Fruit fly (Drosophila melanogaster) whole organism, embryonic: ENCODE measurements around the gene Chd1.
A peak's percentile ranks its signal among the peaks of the same experiment; 100 is the strongest.

Experiments used
- Antp ChIP-seq: fragments of 200-800 bp; sonication (Bioruptor generic); optimal IDR thresholded peaks from 3 replicates; lab custom pipeline; 2016; ENCODE audit warnings: missing biosample characterization, missing genetic modification characterization
- Bdp1 ChIP-seq: fragments of 200-800 bp; sonication (Bioruptor generic); optimal IDR thresholded peaks from 3 replicates; lab custom pipeline; 2016; ENCODE audit warnings: missing biosample characterization, missing genetic modification characterization
- CG10959 ChIP-seq: fragments of 200-800 bp; sonication (Bioruptor generic); IDR thresholded peaks from 2 replicates; pipeline ENCODE4 v1.3.6; 2022; ENCODE audit warnings: missing biosample characterization, missing genetic modification characterization
- CG11247 ChIP-seq: fragments of 200-800 bp; sonication (Bioruptor generic); IDR thresholded peaks from 2 replicates; pipeline ENCODE4 v1.3.6; 2022; ENCODE audit warnings: missing biosample characterization, missing genetic modification characterization
- CG11504 ChIP-seq: fragments of 200-800 bp; sonication (Bioruptor generic); optimal IDR thresholded peaks from 3 replicates; lab custom pipeline; 2019; ENCODE audit warnings: missing biosample characterization, mild to moderate bottlenecking, missing genetic modification characterization, moderate library complexity
- CG12071 ChIP-seq: fragments of 200-800 bp; sonication (Bioruptor generic); optimal IDR thresholded peaks from 3 replicates; lab custom pipeline; 2018; ENCODE audit warnings: missing biosample characterization, mild to moderate bottlenecking, missing genetic modification characterization
- CG12104 ChIP-seq: fragments of 200-800 bp; sonication (Bioruptor generic); optimal IDR thresholded peaks from 3 replicates; lab custom pipeline; 2016; ENCODE audit warnings: missing biosample characterization, missing genetic modification characterization
- CG12744 ChIP-seq: fragments of 200-800 bp; sonication (Bioruptor generic); optimal IDR thresholded peaks from 2 replicates; lab custom pipeline; 2016; ENCODE audit warnings: missing biosample characterization, missing genetic modification characterization
- CG14710 ChIP-seq: fragments of 200-800 bp; sonication (Bioruptor generic); optimal IDR thresholded peaks from 3 replicates; lab custom pipeline; 2019; ENCODE audit warnings: missing biosample characterization, mild to moderate bottlenecking, missing genetic modification characterization, moderate library complexity
- CG17186 ChIP-seq: fragments of 200-800 bp; sonication (Bioruptor generic); optimal IDR thresholded peaks from 3 replicates; lab custom pipeline; 2017; ENCODE audit warnings: missing biosample characterization, missing genetic modification reagents, missing genetic modification characterization
- CG18262 ChIP-seq: fragments of 200-800 bp; optimal IDR thresholded peaks from 3 replicates; lab custom pipeline; 2019; ENCODE audit warnings: missing biosample characterization, mild to moderate bottlenecking, missing genetic modification characterization, moderate library complexity
- CG18599 ChIP-seq: fragments of 200-800 bp; sonication (Bioruptor generic); optimal IDR thresholded peaks from 3 replicates; lab custom pipeline; 2017; ENCODE audit warnings: missing biosample characterization, missing genetic modification characterization, mild to moderate bottlenecking, moderate library complexity, missing genetic modification reagents
- CG18619 ChIP-seq: fragments of 200-800 bp; sonication (Bioruptor generic); optimal IDR thresholded peaks from 3 replicates; lab custom pipeline; 2017; ENCODE audit warnings: missing biosample characterization, mild to moderate bottlenecking, missing genetic modification characterization
- CG30020 ChIP-seq: fragments of 200-800 bp; optimal IDR thresholded peaks from 2 replicates; lab custom pipeline; 2019; ENCODE audit warnings: missing biosample characterization, mild to moderate bottlenecking, missing genetic modification characterization, moderate library complexity
- CG30431 ChIP-seq: fragments of 200-800 bp; sonication (Bioruptor generic); optimal IDR thresholded peaks from 2 replicates; lab custom pipeline; 2017; ENCODE audit warnings: missing biosample characterization, missing genetic modification characterization
- CG6689 ChIP-seq: fragments of 200-800 bp; sonication (Bioruptor generic); IDR thresholded peaks from 2 replicates; pipeline ENCODE4 v1.3.6; 2022; ENCODE audit warnings: missing biosample characterization, missing genetic modification characterization
- CG7745 ChIP-seq: fragments of 200-800 bp; sonication (Bioruptor generic); optimal IDR thresholded peaks from 2 replicates; lab custom pipeline; 2018; ENCODE audit warnings: missing biosample characterization, mild to moderate bottlenecking, missing genetic modification characterization, moderate library complexity
- CG7928 ChIP-seq: fragments of 200-800 bp; sonication (Bioruptor generic); optimal IDR thresholded peaks from 2 replicates; lab custom pipeline; 2017; ENCODE audit warnings: missing biosample characterization, mild to moderate bottlenecking, missing genetic modification characterization
- CG9215 ChIP-seq: fragments of 200-800 bp; sonication (Bioruptor generic); IDR thresholded peaks from 2 replicates; pipeline ENCODE4 v1.3.6; 2022; ENCODE audit warnings: missing biosample characterization, missing genetic modification characterization
- CG9932 ChIP-seq: fragments of 200-800 bp; sonication (Bioruptor generic); IDR thresholded peaks from 2 replicates; pipeline ENCODE4 v1.3.6; 2022; ENCODE audit warnings: missing biosample characterization, missing genetic modification characterization
- CkIIα-i1 ChIP-seq: fragments of 200-800 bp; sonication (Bioruptor generic); IDR thresholded peaks from 2 replicates; pipeline ENCODE4 v1.3.6; 2022; ENCODE audit warnings: missing biosample characterization, missing genetic modification characterization
- CoRest ChIP-seq: fragments of 200-800 bp; sonication (Bioruptor generic); optimal IDR thresholded peaks from 3 replicates; lab custom pipeline; 2018; ENCODE audit warnings: missing biosample characterization, mild to moderate bottlenecking, missing genetic modification characterization, moderate library complexity
- Dad ChIP-seq: fragments of 200-800 bp; sonication (Bioruptor generic); optimal IDR thresholded peaks from 3 replicates; lab custom pipeline; 2016; ENCODE audit warnings: missing biosample characterization, missing genetic modification characterization
- HHEX ChIP-seq: fragments of 200-800 bp; sonication (Bioruptor generic); optimal IDR thresholded peaks from 3 replicates; lab custom pipeline; 2017; ENCODE audit warnings: missing biosample characterization, mild to moderate bottlenecking, missing genetic modification characterization, missing genetic modification reagents
- Hr39 ChIP-seq: fragments of >200 bp; optimal IDR thresholded peaks from 2 replicates; lab custom pipeline; 2017
- MESR4 ChIP-seq: fragments of 200-800 bp; sonication (Bioruptor generic); optimal IDR thresholded peaks from 2 replicates; lab custom pipeline; 2018; ENCODE audit warnings: missing biosample characterization, mild to moderate bottlenecking, missing genetic modification characterization, moderate library complexity
- MTF-1 ChIP-seq: fragments of 200-800 bp; sonication (Bioruptor generic); optimal IDR thresholded peaks from 2 replicates; lab custom pipeline; 2018; ENCODE audit warnings: missing biosample characterization, mild to moderate bottlenecking, missing genetic modification characterization, borderline replicate concordance
- Mes4 ChIP-seq: fragments of 200-800 bp; sonication (Bioruptor generic); optimal IDR thresholded peaks from 2 replicates; lab custom pipeline; 2016; ENCODE audit warnings: missing biosample characterization, missing genetic modification characterization
- NC2β ChIP-seq: fragments of 200-800 bp; sonication (Bioruptor generic); optimal IDR thresholded peaks from 2 replicates; lab custom pipeline; 2016; ENCODE audit warnings: missing biosample characterization, missing genetic modification characterization
- Neu2 ChIP-seq: fragments of 200-800 bp; sonication (Bioruptor generic); optimal IDR thresholded peaks from 3 replicates; lab custom pipeline; 2016; ENCODE audit warnings: missing biosample characterization, missing genetic modification characterization, borderline replicate concordance
- PHDP ChIP-seq: fragments of 200-800 bp; sonication (Bioruptor generic); optimal IDR thresholded peaks from 3 replicates; lab custom pipeline; 2018; ENCODE audit warnings: missing biosample characterization, mild to moderate bottlenecking, missing genetic modification characterization, moderate library complexity
- Six4 ChIP-seq: fragments of 200-800 bp; sonication (Bioruptor generic); optimal IDR thresholded peaks from 2 replicates; lab custom pipeline; 2016; ENCODE audit warnings: missing biosample characterization, missing genetic modification characterization
- Sox102F ChIP-seq: fragments of 200-800 bp; sonication (Bioruptor generic); optimal IDR thresholded peaks from 2 replicates; lab custom pipeline; 2018; ENCODE audit warnings: missing biosample characterization, mild to moderate bottlenecking, missing genetic modification characterization, moderate library complexity
- ara ChIP-seq: fragments of 200-800 bp; sonication (Bioruptor generic); IDR thresholded peaks from 2 replicates; pipeline ENCODE4 v1.3.6; 2022; ENCODE audit warnings: missing biosample characterization, missing genetic modification characterization
- bbx ChIP-seq: fragments of 200-800 bp; sonication (Bioruptor generic); IDR thresholded peaks from 2 replicates; pipeline ENCODE4 v1.3.6; 2022; ENCODE audit warnings: missing biosample characterization, missing genetic modification characterization; ENCODE audit not compliant: partially characterized antibody
- btn ChIP-seq: fragments of 200-800 bp; sonication (Bioruptor generic); optimal IDR thresholded peaks from 2 replicates; lab custom pipeline; 2016; ENCODE audit warnings: missing biosample characterization, missing genetic modification characterization
- cas ChIP-seq: fragments of 200-800 bp; sonication (Bioruptor generic); IDR thresholded peaks from 2 replicates; pipeline ENCODE4 v1.3.6; 2022; ENCODE audit warnings: missing biosample characterization, missing genetic modification characterization
- chif ChIP-seq, 2 experiments: fragments of 200-800 bp; sonication (Bioruptor generic); optimal IDR thresholded peaks; 3 replicates each; lab custom pipeline; 2016; ENCODE audit warnings: missing biosample characterization in 2 of 2, missing genetic modification characterization in 2 of 2
- disco-r ChIP-seq: fragments of 200-800 bp; sonication (Bioruptor generic); optimal IDR thresholded peaks from 2 replicates; lab custom pipeline; 2016; ENCODE audit warnings: missing biosample characterization, missing genetic modification characterization
- en ChIP-seq: fragments of 200-800 bp; sonication (Bioruptor generic); optimal IDR thresholded peaks from 2 replicates; lab custom pipeline; 2016; ENCODE audit warnings: missing biosample characterization, missing genetic modification characterization
- ham ChIP-seq: fragments of 200-800 bp; sonication (Bioruptor generic); IDR thresholded peaks from 2 replicates; pipeline ENCODE4 v1.3.6; 2022; ENCODE audit warnings: missing biosample characterization, missing genetic modification characterization
- lbe ChIP-seq: fragments of 200-800 bp; sonication (Bioruptor generic); optimal IDR thresholded peaks from 2 replicates; lab custom pipeline; 2016; ENCODE audit warnings: missing biosample characterization, mild to moderate bottlenecking, missing genetic modification characterization
- nmo ChIP-seq: fragments of 200-800 bp; sonication (Bioruptor generic); optimal IDR thresholded peaks from 2 replicates; lab custom pipeline; 2018; ENCODE audit warnings: missing biosample characterization, mild to moderate bottlenecking, missing genetic modification characterization, moderate library complexity
- phol ChIP-seq: fragments of 200-800 bp; sonication (Bioruptor generic); optimal IDR thresholded peaks from 3 replicates; lab custom pipeline; 2018; ENCODE audit warnings: missing biosample characterization, mild to moderate bottlenecking, missing genetic modification characterization, moderate library complexity
- repo ChIP-seq: fragments of 200-800 bp; sonication (Bioruptor generic); optimal IDR thresholded peaks from 2 replicates; lab custom pipeline; 2016; ENCODE audit warnings: missing biosample characterization, missing genetic modification characterization
- schlank ChIP-seq: fragments of 200-800 bp; sonication (Bioruptor generic); optimal IDR thresholded peaks from 2 replicates; lab custom pipeline; 2018; ENCODE audit warnings: missing biosample characterization, mild to moderate bottlenecking, missing genetic modification characterization
- sd ChIP-seq: fragments of 200-800 bp; sonication (Bioruptor generic); optimal IDR thresholded peaks from 3 replicates; lab custom pipeline; 2018; ENCODE audit warnings: missing biosample characterization, mild to moderate bottlenecking, missing genetic modification characterization, moderate library complexity
- sens-2 ChIP-seq: fragments of 200-800 bp; sonication (Bioruptor generic); IDR thresholded peaks from 2 replicates; pipeline ENCODE4 v1.3.6; 2022; ENCODE audit warnings: missing biosample characterization, missing genetic modification characterization
- sqz ChIP-seq: fragments of 200-800 bp; sonication (Bioruptor generic); optimal IDR thresholded peaks from 3 replicates; lab custom pipeline; 2018; ENCODE audit warnings: missing biosample characterization, mild to moderate bottlenecking, missing genetic modification characterization
- tap ChIP-seq: fragments of 200-800 bp; optimal IDR thresholded peaks from 3 replicates; lab custom pipeline; 2019; ENCODE audit warnings: missing biosample characterization, mild to moderate bottlenecking, missing genetic modification characterization, moderate library complexity
- unc-4 ChIP-seq: fragments of 200-800 bp; sonication (Bioruptor generic); IDR thresholded peaks from 2 replicates; pipeline ENCODE4 v1.3.6; 2022; ENCODE audit warnings: missing biosample characterization, missing genetic modification characterization; ENCODE audit not compliant: partially characterized antibody
- vnd ChIP-seq: fragments of 200-800 bp; sonication (Bioruptor generic); IDR thresholded peaks from 3 replicates; pipeline ENCODE4 v1.3.6; 2022; ENCODE audit warnings: missing biosample characterization, missing genetic modification characterization; ENCODE audit not compliant: partially characterized antibody

Chd1 gene

dm6 chr2L:2999113-2999512 is 11.6 kb upstream of the Chd1 start, which contains the start of gene Ccdc85 (continued):
- TF ChIP-seq btn (GFP tag; lab: Kevin White, UChicago): no peak
- no peak for TF ChIP-seq Six4
- TF ChIP-seq sens-2 (GFP tag; lab: Robert Waterston, UW): no peak
- TF ChIP-seq disco-r: no peak
- TF ChIP-seq CG10959 (GFP tag; lab: Robert Waterston, UW): no peak
- TF ChIP-seq CG9215 (GFP tag; lab: Robert Waterston, UW): no peak
- TF ChIP-seq Sox102F (GFP tag; lab: Kevin White, UChicago): no peak
- peak; percentile 94 for TF ChIP-seq vnd (GFP tag; lab: Robert Waterston, UW)
- TF ChIP-seq MTF-1 (GFP tag; lab: Kevin White, UChicago): no peak
- TF ChIP-seq CG12104 (GFP tag; lab: Kevin White, UChicago): no peak
- TF ChIP-seq Dad (GFP tag; lab: Kevin White, UChicago): no peak
- peak; percentile 4 for TF ChIP-seq Mes4 (GFP tag; lab: Kevin White, UChicago)
- TF ChIP-seq ara (GFP tag; lab: Robert Waterston, UW): no peak
- peak; percentile 12 for TF ChIP-seq lbe (GFP tag; lab: Kevin White, UChicago)
- TF ChIP-seq CG17186 (GFP tag; lab: Kevin White, UChicago): peak; percentile 43
- TF ChIP-seq sd: peak; percentile 17
- TF ChIP-seq CG30431: no peak
- TF ChIP-seq schlank (tag; lab: Kevin White, UChicago): no peak
- peak in 1 of 2 experiments; percentile 24 for TF ChIP-seq chif (GFP tag; optimal IDR thresholded peaks at IDR 0.05; lab: Kevin White, UChicago)
- TF ChIP-seq cas: no peak
- TF ChIP-seq en (GFP tag; lab: Kevin White, UChicago): no peak
- no peak for TF ChIP-seq Hr39 (lab: Kevin White, UChicago)
- peak; percentile 33 for TF ChIP-seq phol (tag; lab: Kevin White, UChicago)
- TF ChIP-seq CG7928 (GFP tag; lab: Kevin White, UChicago): no peak
- TF ChIP-seq CG14710 (tag; lab: Kevin White, UChicago): peak; percentile 41
- no peak for TF ChIP-seq CG11247 (GFP tag; lab: Robert Waterston, UW)
- TF ChIP-seq nmo: peak; percentile 15
- no peak for TF ChIP-seq CG11504
- TF ChIP-seq CG18262 (tag; lab: Kevin White, UChicago): peak; percentile 7
- TF ChIP-seq PHDP (tag; lab: Kevin White, UChicago): peak; percentile 35
- TF ChIP-seq Bdp1 (GFP tag; lab: Kevin White, UChicago): no peak
- TF ChIP-seq CG18599 (GFP tag; lab: Kevin White, UChicago): no peak
- TF ChIP-seq bbx: peak; percentile 99
- no peak for TF ChIP-seq Antp (GFP tag; lab: Kevin White, UChicago)
- no peak for TF ChIP-seq CG7745
- no peak for TF ChIP-seq sqz (GFP tag; lab: Kevin White, UChicago)
- TF ChIP-seq tap (tag; lab: Kevin White, UChicago): no peak
- no peak for TF ChIP-seq CkIIα-i1 (GFP tag; lab: Robert Waterston, UW)
- TF ChIP-seq CG12071 (GFP tag; lab: Kevin White, UChicago): no peak
- TF ChIP-seq CG9932 (GFP tag; lab: Robert Waterston, UW): peak; percentile 6; the same call in 1 of the 2 replicates
- TF ChIP-seq unc-4 (GFP tag; lab: Robert Waterston, UW): peak; percentile 90
- TF ChIP-seq MESR4 (GFP tag; lab: Kevin White, UChicago): peak; percentile 36
- TF ChIP-seq Neu2: no peak
- no peak for TF ChIP-seq repo
- peak; percentile 26 for TF ChIP-seq NC2β (GFP tag; lab: Kevin White, UChicago)
- no peak for TF ChIP-seq CG18619
- TF ChIP-seq CG30020: peak; percentile 10
- TF ChIP-seq CG12744 (GFP tag; lab: Kevin White, UChicago): no peak
- no peak for TF ChIP-seq HHEX (GFP tag; lab: Kevin White, UChicago)
- no peak for TF ChIP-seq ham (GFP tag; lab: Robert Waterston, UW)
- no peak for TF ChIP-seq CG6689 (GFP tag; lab: Robert Waterston, UW)
- no peak for TF ChIP-seq CoRest (tag; lab: Kevin White, UChicago)
